Worm (Caenorhabditis elegans) whole organism, L3 larva: ENCODE results near the gene F08D12.4.
A peak's percentile ranks its signal among the peaks of the same experiment; 100 is the strongest.

ENCODE experiments used
- R02D3.7 ChIP-seq: fragments of 150-350 bp; optimal IDR thresholded peaks from 2 replicates; lab custom pipeline; 2014; ENCODE audit warnings: missing biosample characterization, missing genetic modification characterization
- aly-2 ChIP-seq: fragments of 150-350 bp; optimal IDR thresholded peaks from 2 replicates; lab custom pipeline; 2014; ENCODE audit warnings: missing biosample characterization, missing genetic modification characterization
- ama-1 ChIP-seq: fragments of 150-350 bp; optimal IDR thresholded peaks from 2 replicates; lab custom pipeline; 2018
- ceh-28 ChIP-seq: fragments of 150-350 bp; optimal IDR thresholded peaks from 2 replicates; lab custom pipeline; 2014; ENCODE audit warnings: missing biosample characterization, missing genetic modification reagents, missing genetic modification characterization
- ceh-82 ChIP-seq: fragments of 150-350 bp; optimal IDR thresholded peaks from 2 replicates; lab custom pipeline; 2014; ENCODE audit warnings: missing biosample characterization, missing genetic modification characterization
- ceh-9 ChIP-seq: sonication (generic microtip); optimal IDR thresholded peaks from 2 replicates; lab custom pipeline; 2018; ENCODE audit warnings: missing biosample characterization, missing genetic modification characterization
- egl-27 ChIP-seq: sonication (generic microtip); optimal IDR thresholded peaks from 4 replicates; lab custom pipeline; 2017; ENCODE audit warnings: missing biosample characterization, missing genetic modification reagents, missing genetic modification characterization
- elt-1 ChIP-seq: fragments of 150-350 bp; optimal IDR thresholded peaks from 2 replicates; lab custom pipeline; 2014; ENCODE audit warnings: missing biosample characterization, missing genetic modification characterization
- elt-2 ChIP-seq: sonication (generic microtip); optimal IDR thresholded peaks from 2 replicates; lab custom pipeline; 2016; ENCODE audit warnings: missing genetic modification reagents, mild to moderate bottlenecking, missing genetic modification characterization, missing compliant biosample characterization
- elt-3 ChIP-seq, 3 experiments: fragments of 150-350 bp in 1 of 3; sonication (generic microtip) in 2 of 3; optimal IDR thresholded peaks; 2 replicates in 2 of 3; 4 replicates in 1 of 3; lab custom pipeline; 2014 to 2017; ENCODE audit warnings: missing biosample characterization in 3 of 3, missing genetic modification characterization in 3 of 3
- fkh-10 ChIP-seq: sonication (generic microtip); optimal IDR thresholded peaks from 2 replicates; lab custom pipeline; 2017; ENCODE audit warnings: missing biosample characterization, missing genetic modification reagents, missing genetic modification characterization
- fkh-2 ChIP-seq: fragments of 150-350 bp; optimal IDR thresholded peaks from 2 replicates; lab custom pipeline; 2014; ENCODE audit warnings: missing biosample characterization, missing genetic modification reagents, missing genetic modification characterization
- fos-1 ChIP-seq: fragments of 150-350 bp; optimal IDR thresholded peaks from 2 replicates; lab custom pipeline; 2014; ENCODE audit warnings: missing biosample characterization, missing genetic modification characterization
- hmg-11 ChIP-seq: sonication (generic microtip); optimal IDR thresholded peaks from 2 replicates; lab custom pipeline; 2016; ENCODE audit warnings: missing genetic modification characterization, missing compliant biosample characterization
- lin-15B ChIP-seq: fragments of 150-350 bp; optimal IDR thresholded peaks from 2 replicates; lab custom pipeline; 2014; ENCODE audit warnings: missing biosample characterization, missing genetic modification characterization
- lin-39 ChIP-seq: fragments of 150-350 bp; optimal IDR thresholded peaks from 2 replicates; lab custom pipeline; 2018; ENCODE audit warnings: missing biosample characterization, missing genetic modification reagents, missing genetic modification characterization
- lsy-12 ChIP-seq: sonication (generic microtip); optimal IDR thresholded peaks from 2 replicates; lab custom pipeline; 2016; ENCODE audit warnings: mild to moderate bottlenecking, missing genetic modification characterization, missing compliant biosample characterization
- mdl-1 ChIP-seq: fragments of 150-350 bp; optimal IDR thresholded peaks from 2 replicates; lab custom pipeline; 2014; ENCODE audit warnings: missing biosample characterization, missing genetic modification characterization
- nfya-1 ChIP-seq: sonication (generic microtip); optimal IDR thresholded peaks from 2 replicates; lab custom pipeline; 2017; ENCODE audit warnings: missing genetic modification characterization, mild to moderate bottlenecking, missing compliant biosample characterization, antibody characterized with exemption, moderate library complexity; ENCODE audit not compliant: insufficient read depth
- nhr-12 ChIP-seq: fragments of 150-350 bp; optimal IDR thresholded peaks from 2 replicates; lab custom pipeline; 2014; ENCODE audit warnings: missing biosample characterization, missing genetic modification characterization
- nhr-23 ChIP-seq: fragments of 150-350 bp; optimal IDR thresholded peaks from 2 replicates; lab custom pipeline; 2014; ENCODE audit warnings: missing biosample characterization, missing genetic modification reagents, missing genetic modification characterization
- nhr-237 ChIP-seq: fragments of 150-350 bp; optimal IDR thresholded peaks from 2 replicates; lab custom pipeline; 2014; ENCODE audit warnings: missing biosample characterization, missing genetic modification characterization
- nhr-43 ChIP-seq: sonication (generic microtip); optimal IDR thresholded peaks from 2 replicates; lab custom pipeline; 2016; ENCODE audit warnings: mild to moderate bottlenecking, missing genetic modification characterization, missing compliant biosample characterization; ENCODE audit not compliant: poor library complexity, severe bottlenecking
- nhr-67 ChIP-seq: fragments of 150-350 bp; optimal IDR thresholded peaks from 2 replicates; lab custom pipeline; 2014; ENCODE audit warnings: missing biosample characterization, missing genetic modification characterization
- nhr-76 ChIP-seq: fragments of 150-350 bp; sonication (generic microtip); optimal IDR thresholded peaks from 5 replicates; lab custom pipeline; 2014; ENCODE audit warnings: missing biosample characterization, missing genetic modification characterization
- pha-4 ChIP-seq: fragments of 150-350 bp; optimal IDR thresholded peaks from 2 replicates; lab custom pipeline; 2014; ENCODE audit warnings: missing biosample characterization, missing genetic modification reagents, missing genetic modification characterization
- pqm-1 ChIP-seq: fragments of 150-350 bp; optimal IDR thresholded peaks from 2 replicates; lab custom pipeline; 2017; ENCODE audit warnings: missing biosample characterization, missing genetic modification characterization, inconsistent platforms
- skn-1 ChIP-seq: fragments of 150-350 bp; optimal IDR thresholded peaks from 2 replicates; lab custom pipeline; 2014; ENCODE audit warnings: missing biosample characterization, missing genetic modification characterization
- snpc-4 ChIP-seq: fragments of 150-350 bp; optimal IDR thresholded peaks from 2 replicates; lab custom pipeline; 2014; ENCODE audit warnings: missing biosample characterization, missing genetic modification characterization
- tbx-2 ChIP-seq: sonication (generic microtip); optimal IDR thresholded peaks from 2 replicates; lab custom pipeline; 2016; ENCODE audit warnings: mild to moderate bottlenecking, missing genetic modification characterization, missing compliant biosample characterization
- zag-1 ChIP-seq: fragments of 150-350 bp; optimal IDR thresholded peaks from 2 replicates; lab custom pipeline; 2014; ENCODE audit warnings: missing biosample characterization, missing genetic modification characterization
- ztf-11 ChIP-seq: fragments of 150-350 bp; optimal IDR thresholded peaks from 2 replicates; lab custom pipeline; 2014; ENCODE audit warnings: missing biosample characterization, missing genetic modification characterization
- ztf-4 ChIP-seq: fragments of 150-350 bp; optimal IDR thresholded peaks from 2 replicates; lab custom pipeline; 2014; ENCODE audit warnings: missing biosample characterization, missing genetic modification characterization

F08D12.4 gene

ce11 chrII:2747956-2748621 is 29.9 kb upstream of the F08D12.4 start (continued):
- no peak for TF ChIP-seq nhr-237 (tag; lab: Kevin White, UChicago)
- peak; percentile 81 for TF ChIP-seq nfya-1 (tag; lab: Kevin White, UChicago)

ce11 chrII:2749595-2750048 is 28.3 kb upstream of the F08D12.4 start, which contains the start of gene F29A7.4:
Gene F29A7.4 (plus strand): TSS chrII:2749998.
- peak; percentile 64 for TF ChIP-seq elt-2 (tag; lab: Kevin White, UChicago)
- peak; percentile 58 for TF ChIP-seq pqm-1 (tag; lab: Kevin White, UChicago)
- no peak for TF ChIP-seq ama-1 (lab: Kevin White, UChicago)

- TF ChIP-seq elt-2 (tag; lab: Kevin White, UChicago) (peak; percentile 14), ztf-4 (no peak)
These were observed 26.7 kb upstream of the F08D12.4 start for ce11 chrII:2751278-2751677.

ce11 chrII:2752536-2752935 is 25.4 kb upstream of the F08D12.4 start, which contains the start of gene F29A7.6:
Gene F29A7.6 (minus strand): TSS chrII:2752611.
- TF ChIP-seq R02D3.7 (tag; lab: Kevin White, UChicago) (peak; percentile 12), nhr-43 (peak; percentile 47), ztf-11 (tag; lab: Kevin White, UChicago) (no peak), nhr-23 (peak; percentile 30), zag-1 (no peak), mdl-1 (tag; lab: Kevin White, UChicago) (no peak), fkh-10 (GFP tag; lab: Kevin White, UChicago) (no peak), fos-1 (no peak), nhr-12 (tag; lab: Kevin White, UChicago) (no peak), elt-1 (tag; lab: Kevin White, UChicago) (no peak), nhr-67 (tag; lab: Kevin White, UChicago) (no peak), snpc-4 (tag; lab: Kevin White, UChicago) (peak; percentile 71), lsy-12 (no peak), lin-39 (peak; percentile 38), lin-15B (tag; lab: Kevin White, UChicago) (peak; percentile 79), pqm-1 (tag; lab: Kevin White, UChicago) (peak; percentile 12), elt-2 (tag; lab: Kevin White, UChicago) (peak; percentile 25), skn-1 (no peak)

- TF ChIP-seq aly-2 (tag; lab: Kevin White, UChicago) (no peak), elt-3 (tag; optimal IDR thresholded peaks at IDR 0.05; lab: Kevin White, UChicago) (no peak), egl-27 (no peak), ztf-4 (no peak), elt-1 (tag; lab: Kevin White, UChicago) (no peak), tbx-2 (tag; lab: Kevin White, UChicago) (no peak), R02D3.7 (tag; lab: Kevin White, UChicago) (no peak)
- TF ChIP-seq, all 47 proteins: peak for 0
These were observed 24.9 kb upstream of the F08D12.4 start, which contains the start of gene F29A7.3 for ce11 chrII:2752999-2753398. Gene F29A7.3 (plus strand): TSS chrII:2753299.

- no peak for TF ChIP-seq ceh-82 (tag; lab: Kevin White, UChicago)
- TF ChIP-seq hmg-11 (tag; lab: Kevin White, UChicago), result no peak
- TF ChIP-seq nhr-67 (tag; lab: Kevin White, UChicago), result no peak
- no peak for TF ChIP-seq ceh-9 (tag; lab: Kevin White, UChicago)
- no peak for TF ChIP-seq ztf-4
- no peak for TF ChIP-seq pha-4 (tag; lab: Kevin White, UChicago)
- no peak for TF ChIP-seq fos-1
- TF ChIP-seq ceh-28 (tag; lab: Kevin White, UChicago), result no peak
- no peak for TF ChIP-seq egl-27
- no peak for TF ChIP-seq ama-1 (lab: Kevin White, UChicago)
- no peak for TF ChIP-seq fkh-2
- no peak for TF ChIP-seq elt-2 (tag; lab: Kevin White, UChicago)
- no peak for TF ChIP-seq nhr-76 (tag; lab: Kevin White, UChicago)
These were observed 23.4 kb upstream of the F08D12.4 start for ce11 chrII:2754595-2754994.
